Fruit fly (Drosophila melanogaster) whole organism, embryonic: ENCODE measurements around the gene Agpat1.
A peak's percentile ranks its signal among the peaks of the same experiment; 100 is the strongest.

ENCODE experiments used
- ATbp ChIP-seq: fragments of 200-800 bp; sonication (Bioruptor generic); optimal IDR thresholded peaks from 2 replicates; lab custom pipeline; 2017; ENCODE audit warnings: missing biosample characterization, mild to moderate bottlenecking, missing genetic modification characterization, missing genetic modification reagents
- Asciz ChIP-seq: fragments of 200-800 bp; sonication (Bioruptor generic); optimal IDR thresholded peaks from 2 replicates; lab custom pipeline; 2017; ENCODE audit warnings: missing biosample characterization, mild to moderate bottlenecking, missing genetic modification characterization, missing genetic modification reagents
- CG10321 ChIP-seq: fragments of 200-800 bp; sonication (Bioruptor generic); IDR thresholded peaks from 2 replicates; pipeline ENCODE4 v1.3.6; 2022; ENCODE audit warnings: missing biosample characterization, missing genetic modification characterization
- CG10462 ChIP-seq: fragments of 200-800 bp; sonication (Bioruptor generic); optimal IDR thresholded peaks from 2 replicates; lab custom pipeline; 2016; ENCODE audit warnings: missing biosample characterization, missing genetic modification characterization
- CG11456 ChIP-seq: fragments of 200-800 bp; sonication (Bioruptor generic); IDR thresholded peaks from 3 replicates; pipeline ENCODE4 v1.3.6; 2022; ENCODE audit warnings: missing biosample characterization, missing genetic modification characterization
- CG11504 ChIP-seq: fragments of 200-800 bp; sonication (Bioruptor generic); optimal IDR thresholded peaks from 3 replicates; lab custom pipeline; 2019; ENCODE audit warnings: missing biosample characterization, mild to moderate bottlenecking, missing genetic modification characterization, moderate library complexity
- CG12104 ChIP-seq: fragments of 200-800 bp; sonication (Bioruptor generic); optimal IDR thresholded peaks from 3 replicates; lab custom pipeline; 2016; ENCODE audit warnings: missing biosample characterization, missing genetic modification characterization
- CG12219 ChIP-seq: fragments of 200-800 bp; sonication (Bioruptor generic); optimal IDR thresholded peaks from 3 replicates; lab custom pipeline; 2018; ENCODE audit warnings: missing biosample characterization, mild to moderate bottlenecking, missing genetic modification characterization
- CG13287 ChIP-seq: fragments of 200-800 bp; sonication (Bioruptor generic); IDR thresholded peaks from 2 replicates; pipeline ENCODE4 v1.3.6; 2022; ENCODE audit warnings: missing biosample characterization, missing genetic modification characterization; ENCODE audit not compliant: partially characterized antibody
- CG14667 ChIP-seq: fragments of 200-800 bp; sonication (Bioruptor generic); IDR thresholded peaks from 2 replicates; pipeline ENCODE4 v1.3.6; 2022; ENCODE audit warnings: missing biosample characterization, missing genetic modification characterization
- CG14710 ChIP-seq: fragments of 200-800 bp; sonication (Bioruptor generic); optimal IDR thresholded peaks from 3 replicates; lab custom pipeline; 2019; ENCODE audit warnings: missing biosample characterization, mild to moderate bottlenecking, missing genetic modification characterization, moderate library complexity
- CG17359 ChIP-seq: fragments of 200-800 bp; sonication (Bioruptor generic); optimal IDR thresholded peaks from 3 replicates; lab custom pipeline; 2018; ENCODE audit warnings: missing biosample characterization, mild to moderate bottlenecking, missing genetic modification characterization, moderate library complexity
- CG18599 ChIP-seq: fragments of 200-800 bp; sonication (Bioruptor generic); optimal IDR thresholded peaks from 3 replicates; lab custom pipeline; 2017; ENCODE audit warnings: missing biosample characterization, missing genetic modification characterization, mild to moderate bottlenecking, moderate library complexity, missing genetic modification reagents
- CG2116 ChIP-seq: fragments of 200-800 bp; sonication (Bioruptor generic); optimal IDR thresholded peaks from 3 replicates; lab custom pipeline; 2018; ENCODE audit warnings: missing biosample characterization, mild to moderate bottlenecking, missing genetic modification characterization
- CG2678 ChIP-seq: fragments of 200-800 bp; sonication (Bioruptor generic); optimal IDR thresholded peaks from 3 replicates; lab custom pipeline; 2019; ENCODE audit warnings: missing biosample characterization, mild to moderate bottlenecking, missing genetic modification characterization, moderate library complexity
- CG3407 ChIP-seq: fragments of 200-800 bp; sonication (Bioruptor generic); optimal IDR thresholded peaks from 2 replicates; lab custom pipeline; 2018; ENCODE audit warnings: missing biosample characterization, mild to moderate bottlenecking, missing genetic modification characterization
- CG4360 ChIP-seq: fragments of 200-800 bp; sonication (Bioruptor generic); IDR thresholded peaks from 2 replicates; pipeline ENCODE4 v1.3.6; 2022; ENCODE audit warnings: missing biosample characterization, missing genetic modification characterization
- CG4707 ChIP-seq: fragments of 200-800 bp; sonication (Bioruptor generic); optimal IDR thresholded peaks from 2 replicates; lab custom pipeline; 2018; ENCODE audit warnings: missing biosample characterization, mild to moderate bottlenecking, missing genetic modification characterization, moderate library complexity
- CG6654 ChIP-seq: fragments of 200-800 bp; sonication (Bioruptor generic); optimal IDR thresholded peaks from 2 replicates; lab custom pipeline; 2017; ENCODE audit warnings: missing biosample characterization, mild to moderate bottlenecking, missing genetic modification characterization
- CG6854 ChIP-seq: fragments of 200-800 bp; sonication (Bioruptor generic); optimal IDR thresholded peaks from 3 replicates; lab custom pipeline; 2017; ENCODE audit warnings: missing biosample characterization, mild to moderate bottlenecking, missing genetic modification characterization
- CG7556 ChIP-seq: fragments of 200-800 bp; sonication (Bioruptor generic); optimal IDR thresholded peaks from 2 replicates; lab custom pipeline; 2017; ENCODE audit warnings: missing biosample characterization, mild to moderate bottlenecking, missing genetic modification characterization
- CG7745 ChIP-seq: fragments of 200-800 bp; sonication (Bioruptor generic); optimal IDR thresholded peaks from 2 replicates; lab custom pipeline; 2018; ENCODE audit warnings: missing biosample characterization, mild to moderate bottlenecking, missing genetic modification characterization, moderate library complexity
- CG8478 ChIP-seq: fragments of >200 bp; optimal IDR thresholded peaks from 2 replicates; lab custom pipeline; 2018
- CG8924 ChIP-seq: fragments of 200-800 bp; optimal IDR thresholded peaks from 3 replicates; lab custom pipeline; 2019; ENCODE audit warnings: missing biosample characterization, mild to moderate bottlenecking, missing genetic modification characterization, moderate library complexity
- CTCF ChIP-seq: fragments of 200-800 bp; sonication (Bioruptor generic); optimal IDR thresholded peaks from 2 replicates; lab custom pipeline; 2017; ENCODE audit warnings: missing biosample characterization, mild to moderate bottlenecking, missing genetic modification characterization, moderate library complexity
- Dll ChIP-seq: fragments of 200-800 bp; sonication (Bioruptor generic); IDR thresholded peaks from 4 replicates; pipeline ENCODE4 v1.3.6; 2022; ENCODE audit warnings: missing biosample characterization, missing genetic modification characterization; ENCODE audit not compliant: partially characterized antibody
- Elba2 ChIP-seq: fragments of 200-800 bp; sonication (Bioruptor generic); optimal IDR thresholded peaks from 3 replicates; lab custom pipeline; 2016; ENCODE audit warnings: missing biosample characterization, missing genetic modification characterization
- Hmr ChIP-seq: fragments of 200-800 bp; sonication (Bioruptor generic); optimal IDR thresholded peaks from 3 replicates; lab custom pipeline; 2017; ENCODE audit warnings: mild to moderate bottlenecking, missing biosample characterization, missing genetic modification reagents, missing genetic modification characterization
- Hr51 ChIP-seq, 2 experiments: fragments of 200-800 bp; sonication (Bioruptor generic); optimal IDR thresholded peaks; 2 replicates in 1 of 2; 3 replicates in 1 of 2; lab custom pipeline; 2016 to 2018; ENCODE audit warnings: missing biosample characterization in 2 of 2, missing genetic modification characterization in 2 of 2, mild to moderate bottlenecking in 1 of 2, moderate library complexity in 1 of 2
- MESR4 ChIP-seq: fragments of 200-800 bp; sonication (Bioruptor generic); optimal IDR thresholded peaks from 2 replicates; lab custom pipeline; 2018; ENCODE audit warnings: missing biosample characterization, mild to moderate bottlenecking, missing genetic modification characterization, moderate library complexity
- Ravus ChIP-seq: fragments of 200-800 bp; sonication (Bioruptor generic); IDR thresholded peaks from 2 replicates; pipeline ENCODE4 v1.3.6; 2022; ENCODE audit warnings: missing biosample characterization, missing genetic modification characterization
- Usf ChIP-seq: fragments of 200-800 bp; sonication (Bioruptor generic); optimal IDR thresholded peaks from 2 replicates; lab custom pipeline; 2017; ENCODE audit warnings: missing genotype, missing biosample characterization, missing genetic modification characterization
- ac ChIP-seq: fragments of 200-800 bp; sonication (Bioruptor generic); optimal IDR thresholded peaks from 3 replicates; lab custom pipeline; 2017; ENCODE audit warnings: missing biosample characterization, mild to moderate bottlenecking, missing genetic modification characterization
- bigmax ChIP-seq: fragments of 200-800 bp; sonication (Bioruptor generic); optimal IDR thresholded peaks from 2 replicates; lab custom pipeline; 2018; ENCODE audit warnings: missing biosample characterization, mild to moderate bottlenecking, missing genetic modification characterization
- cad ChIP-seq: fragments of >200 bp; optimal IDR thresholded peaks from 2 replicates; lab custom pipeline; 2017; ENCODE audit warnings: missing biosample characterization, missing genetic modification characterization
- chinmo ChIP-seq: fragments of 200-800 bp; sonication (Bioruptor generic); IDR thresholded peaks from 4 replicates; pipeline ENCODE4 v1.3.6; 2022; ENCODE audit warnings: missing biosample characterization, missing genetic modification characterization; ENCODE audit not compliant: partially characterized antibody
- gcm ChIP-seq: fragments of 200-800 bp; sonication (Bioruptor generic); optimal IDR thresholded peaks from 2 replicates; lab custom pipeline; 2019; ENCODE audit warnings: missing biosample characterization, mild to moderate bottlenecking, missing genetic modification characterization, moderate library complexity
- gem ChIP-seq: fragments of 200-800 bp; sonication (Bioruptor generic); optimal IDR thresholded peaks from 2 replicates; lab custom pipeline; 2019; ENCODE audit warnings: missing biosample characterization, mild to moderate bottlenecking, missing genetic modification characterization, moderate library complexity
- kay ChIP-seq: fragments of 200-800 bp; sonication (Bioruptor generic); optimal IDR thresholded peaks from 2 replicates; lab custom pipeline; 2016; ENCODE audit warnings: missing biosample characterization, missing genetic modification characterization
- nom ChIP-seq: fragments of 200-800 bp; sonication (Bioruptor generic); optimal IDR thresholded peaks from 2 replicates; lab custom pipeline; 2017; ENCODE audit warnings: missing biosample characterization, missing genetic modification characterization, mild to moderate bottlenecking, moderate library complexity, missing genetic modification reagents
- oc ChIP-seq: fragments of 200-800 bp; sonication (Bioruptor generic); optimal IDR thresholded peaks from 2 replicates; lab custom pipeline; 2018; ENCODE audit warnings: missing biosample characterization, mild to moderate bottlenecking, missing genetic modification characterization, moderate library complexity
- odd ChIP-seq: fragments of 200-800 bp; sonication (Bioruptor generic); optimal IDR thresholded peaks from 2 replicates; lab custom pipeline; 2017; ENCODE audit warnings: missing biosample characterization, mild to moderate bottlenecking, missing genetic modification characterization
- prd ChIP-seq, 3 experiments: fragments of >200 bp in 2 of 3; fragments of 200-800 bp in 1 of 3; sonication (Bioruptor generic) in 1 of 3; optimal IDR thresholded peaks in 2 of 3; IDR thresholded peaks in 1 of 3; 2 replicates in 2 of 3; 3 replicates in 1 of 3; pipeline versions ENCODE4 v1.3.6 to Lab custom; 2017 to 2022; ENCODE audit warnings: missing biosample characterization in 1 of 3, missing genetic modification characterization in 1 of 3
- repo ChIP-seq: fragments of 200-800 bp; sonication (Bioruptor generic); optimal IDR thresholded peaks from 2 replicates; lab custom pipeline; 2016; ENCODE audit warnings: missing biosample characterization, missing genetic modification characterization
- sens ChIP-seq: fragments of 200-800 bp; sonication (Bioruptor generic); peaks from one replicate; lab custom pipeline; 2016; ENCODE audit warnings: missing biosample characterization, missing genetic modification characterization
- slbo ChIP-seq: fragments of 200-800 bp; sonication (Bioruptor generic); IDR thresholded peaks from 2 replicates; pipeline ENCODE4 v1.3.6; 2022; ENCODE audit warnings: missing biosample characterization, missing genetic modification characterization
- sna ChIP-seq: fragments of 200-800 bp; sonication (Bioruptor generic); IDR thresholded peaks from 2 replicates; pipeline ENCODE4 v1.3.6; 2022; ENCODE audit warnings: missing biosample characterization, missing genetic modification characterization; ENCODE audit not compliant: partially characterized antibody
- tgo ChIP-seq: fragments of 200-800 bp; sonication (Bioruptor generic); IDR thresholded peaks from 3 replicates; pipeline ENCODE4 v1.3.6; 2022; ENCODE audit warnings: missing biosample characterization, missing genetic modification characterization
- tna ChIP-seq: fragments of 200-800 bp; sonication (Bioruptor generic); IDR thresholded peaks from 2 replicates; pipeline ENCODE4 v1.3.6; 2022; ENCODE audit warnings: missing biosample characterization, missing genetic modification characterization; ENCODE audit not compliant: partially characterized antibody
- trh ChIP-seq: fragments of 200-800 bp; sonication (Bioruptor generic); optimal IDR thresholded peaks from 2 replicates; lab custom pipeline; 2016; ENCODE audit warnings: missing biosample characterization, missing genetic modification characterization
- ttk ChIP-seq: fragments of 200-800 bp; sonication (Bioruptor generic); IDR thresholded peaks from 2 replicates; pipeline ENCODE4 v2.1.2; 2022; ENCODE audit warnings: missing biosample characterization, missing genetic modification characterization

The Agpat1 gene

DNA sequence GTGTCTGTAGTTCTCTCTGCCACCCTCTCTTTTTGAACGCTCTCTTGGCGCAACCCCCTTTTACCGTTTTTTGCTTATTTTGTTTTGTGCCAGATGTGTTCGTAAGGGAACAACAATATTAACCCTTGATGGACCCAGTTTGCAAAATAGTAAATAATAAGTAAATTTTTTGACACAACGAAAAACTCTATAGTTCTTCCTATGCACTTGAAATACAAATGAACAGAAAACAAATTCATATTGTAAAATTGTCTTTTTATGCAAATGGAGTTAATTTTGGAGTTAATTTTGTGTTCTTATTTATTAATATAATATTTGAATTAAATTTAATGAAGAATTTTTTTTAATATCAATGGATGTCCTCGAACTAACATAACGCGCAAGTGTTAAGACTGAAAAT is 670 bp downstream of the Agpat1 start (continued):
- TF ChIP-seq CG4707 (GFP tag; lab: Kevin White, UChicago) (no peak), CG2678 (tag; lab: Kevin White, UChicago) (peak; percentile 8), Asciz (GFP tag; lab: Kevin White, UChicago) (no peak), chinmo (GFP tag; lab: Robert Waterston, UW) (no peak), CG8924 (tag; lab: Kevin White, UChicago) (peak; percentile 26), ac (GFP tag; lab: Kevin White, UChicago) (no peak), CG17359 (tag; lab: Kevin White, UChicago) (no peak), CG7745 (tag; lab: Kevin White, UChicago) (no peak), Usf (GFP tag; lab: Kevin White, UChicago) (no peak), oc (tag; lab: Kevin White, UChicago) (no peak), odd (GFP tag; lab: Kevin White, UChicago) (no peak), bigmax (GFP tag; lab: Kevin White, UChicago) (no peak), sens (GFP tag; lab: Kevin White, UChicago) (peak; percentile 29), nom (GFP tag; lab: Kevin White, UChicago) (no peak), CG10462 (GFP tag; lab: Kevin White, UChicago) (no peak), cad (no peak), CG12219 (GFP tag; lab: Kevin White, UChicago) (no peak), CG11504 (peak; percentile 5), CG4360 (no peak), MESR4 (GFP tag; lab: Kevin White, UChicago) (no peak), CG8478 (no peak), tgo (no peak), CG13287 (GFP tag; lab: Robert Waterston, UW) (no peak), Ravus (GFP tag; lab: Robert Waterston, UW) (no peak), tna (GFP tag; lab: Robert Waterston, UW) (no peak), Elba2 (no peak), gem (tag; lab: Kevin White, UChicago) (peak; percentile 14), CG3407 (no peak), Hr51 (GFP tag; optimal IDR thresholded peaks at IDR 0.05; lab: Kevin White, UChicago) (no peak), ttk (GFP tag; lab: Robert Waterston, UW) (no peak), CG14667 (GFP tag; lab: Robert Waterston, UW) (no peak), CG10321 (GFP tag; lab: Robert Waterston, UW) (no peak)
- TF ChIP-seq, all 482 proteins: peak for 10

DNA sequence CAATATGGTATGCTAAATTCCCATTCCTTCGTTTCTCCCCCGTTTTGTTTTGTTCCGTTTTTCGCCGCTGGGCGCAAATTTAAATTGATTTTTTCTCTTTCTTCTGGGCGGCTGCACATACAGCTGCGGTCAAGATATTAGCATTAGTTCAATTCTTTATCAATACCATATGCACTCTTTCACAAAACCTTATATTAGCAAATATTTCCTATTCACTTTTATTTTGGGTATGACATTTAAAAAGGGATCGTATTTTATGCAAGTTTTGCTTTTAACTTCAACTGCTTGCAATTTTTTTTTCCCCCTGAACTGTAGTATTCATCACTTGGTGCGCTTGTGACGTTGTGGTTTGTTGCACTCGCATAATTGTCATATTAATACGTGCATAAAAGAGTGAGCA is 1.2 kb downstream of the Agpat1 start:
- TF ChIP-seq gcm (GFP tag; lab: Kevin White, UChicago) (no peak), Hmr (GFP tag; lab: Kevin White, UChicago) (peak; percentile 25), Dll (no peak), Asciz (GFP tag; lab: Kevin White, UChicago) (no peak), trh (GFP tag; lab: Kevin White, UChicago) (no peak), CG6654 (GFP tag; lab: Kevin White, UChicago) (no peak), CG18599 (GFP tag; lab: Kevin White, UChicago) (peak; percentile 23), CTCF (no peak), sna (GFP tag; lab: Robert Waterston, UW) (no peak), CG12104 (GFP tag; lab: Kevin White, UChicago) (no peak), repo (GFP tag; lab: Kevin White, UChicago) (no peak), slbo (GFP tag; lab: Robert Waterston, UW) (no peak), CG14710 (tag; lab: Kevin White, UChicago) (no peak), CG6854 (GFP tag; lab: Kevin White, UChicago) (peak; percentile 26), CG2678 (tag; lab: Kevin White, UChicago) (peak; percentile 20), CG7556 (GFP tag; lab: Kevin White, UChicago) (peak; percentile 10), CG11504 (peak; percentile 41), ATbp (peak; percentile 2), kay (GFP tag; lab: Kevin White, UChicago) (no peak), CG11456 (GFP tag; lab: Robert Waterston, UW) (no peak), CG2116 (no peak), prd (optimal IDR thresholded peaks at IDR 0.05; lab: Kevin White, UChicago) (no peak), prd (GFP tag; IDR thresholded peaks at IDR 0.05; lab: Robert Waterston, UW) (no peak)
